Worm (Caenorhabditis elegans): Measurements from ENCODE around the gene T07C4.12.
A peak's percentile ranks its signal among the peaks of the same experiment; 100 is the strongest.

The T07C4.12 gene

ce11 chrIII:10337508-10338166 is 5.2 kb upstream of the T07C4.12 start, which contains the start of gene ttr-15 (continued):
- TF ChIP-seq lin-15B (tag; optimal IDR thresholded peaks at IDR 0.05) (no peak), ceh-88 (GFP tag; IDR thresholded peaks at IDR 0.05) (no peak), zag-1 (tag; optimal IDR thresholded peaks at IDR 0.05) (no peak), nhr-237 (tag; optimal IDR thresholded peaks at IDR 0.05) (no peak), efl-3 (GFP tag; optimal IDR thresholded peaks at IDR 0.05) (no peak), ceh-82 (tag; optimal IDR thresholded peaks at IDR 0.05) (no peak), snpc-4 (tag; optimal IDR thresholded peaks at IDR 0.05) (no peak), hpl-2 (GFP tag; optimal IDR thresholded peaks at IDR 0.05) (no peak), sup-37 (GFP tag; optimal IDR thresholded peaks at IDR 0.05) (no peak), snu-23 (GFP tag; optimal IDR thresholded peaks at IDR 0.05) (peak; percentile 36), zip-4 (GFP tag; optimal IDR thresholded peaks at IDR 0.05) (no peak), lin-39 (tag; optimal IDR thresholded peaks at IDR 0.05) (no peak), nhr-77 (tag; optimal IDR thresholded peaks at IDR 0.05) (no peak), elt-2 (tag; optimal IDR thresholded peaks at IDR 0.05) (no peak), tlp-1 (tag; optimal IDR thresholded peaks at IDR 0.05) (no peak), isw-1 (GFP tag; IDR thresholded peaks at IDR 0.05) (no peak), mef-2 (tag; optimal IDR thresholded peaks at IDR 0.05) (no peak), Y116A8C.19 (tag; optimal IDR thresholded peaks at IDR 0.05; ENCODE audit: borderline replicate concordance) (no peak), blmp-1 (tag; optimal IDR thresholded peaks at IDR 0.05) (peak; percentile 65), fos-1 (tag; optimal IDR thresholded peaks at IDR 0.05) (peak; percentile 13), efl-1 (optimal IDR thresholded peaks at IDR 0.05) (peak in 1 of 2 experiments; percentile 12), efl-1 (GFP tag; optimal IDR thresholded peaks at IDR 0.05 in 1 of 2) (peak in 1 of 2 experiments; percentile 92), nhr-71 (tag; optimal IDR thresholded peaks at IDR 0.05) (peak; percentile 60), tbx-2 (tag; optimal IDR thresholded peaks at IDR 0.05) (no peak), hlh-17 (GFP tag; optimal IDR thresholded peaks at IDR 0.05; ENCODE audit: borderline replicate concordance) (no peak), sox-4 (tag; optimal IDR thresholded peaks at IDR 0.05) (no peak), unc-86 (tag; optimal IDR thresholded peaks at IDR 0.05) (no peak), skn-1 (tag; optimal IDR thresholded peaks at IDR 0.05) (no peak), nhr-12 (tag; optimal IDR thresholded peaks at IDR 0.05) (no peak), grh-1 (GFP tag; IDR thresholded peaks at IDR 0.05) (peak; percentile 35; the same call in 1 of the 2 replicates), nhr-20 (tag; optimal IDR thresholded peaks at IDR 0.05) (peak; percentile 63), dpl-1 (GFP tag; optimal IDR thresholded peaks at IDR 0.05) (no peak), lir-3 (tag; optimal IDR thresholded peaks at IDR 0.05; ENCODE audit: poor library complexity) (no peak), lsy-2 (tag; optimal IDR thresholded peaks at IDR 0.05) (peak in 1 of 2 experiments; percentile 21), pqm-1 (tag; optimal IDR thresholded peaks at IDR 0.05) (no peak), ceh-90 (tag; optimal IDR thresholded peaks at IDR 0.05) (no peak), C04F5.9 (tag; optimal IDR thresholded peaks at IDR 0.05) (no peak), jun-1 (tag; optimal IDR thresholded peaks at IDR 0.05) (no peak), ceh-63 (GFP tag; optimal IDR thresholded peaks at IDR 0.05) (no peak), fkh-8 (tag; optimal IDR thresholded peaks at IDR 0.05) (no peak), F16B12.6 (tag; optimal IDR thresholded peaks at IDR 0.05) (no peak), aly-2 (tag; optimal IDR thresholded peaks at IDR 0.05) (no peak), nhr-76 (tag; optimal IDR thresholded peaks at IDR 0.05) (no peak), fkh-4 (tag; optimal IDR thresholded peaks at IDR 0.05; ENCODE audit: borderline replicate concordance) (no peak), mab-9 (GFP tag; IDR thresholded peaks at IDR 0.05) (no peak), irx-1 (tag; optimal IDR thresholded peaks at IDR 0.05) (peak; percentile 26), lin-14 (GFP tag; optimal IDR thresholded peaks at IDR 0.05) (peak; percentile 77), lin-13 (GFP tag; optimal IDR thresholded peaks at IDR 0.05) (no peak), hlh-4 (tag; optimal IDR thresholded peaks at IDR 0.05) (no peak), unc-62 (GFP tag; optimal IDR thresholded peaks at IDR 0.05) (no peak), nhr-84 (tag; optimal IDR thresholded peaks at IDR 0.05) (no peak), ces-1 (GFP tag; optimal IDR thresholded peaks at IDR 0.05) (no peak)
